Worm (Caenorhabditis elegans): Measurements from ENCODE around the gene aat-7.

Gene aat-7

ce11 chrII:1343748-1344147 lies 42.9 kb upstream of the aat-7 start:
- TF ChIP-seq aha-1 (tag) = peak; percentile 55
- TF ChIP-seq gei-8 (GFP tag; optimal IDR thresholded peaks at IDR 0.05) = no peak

- TF ChIP-seq unc-62 (GFP tag; optimal IDR thresholded peaks at IDR 0.05 in 1 of 2) (peak in 1 of 2 experiments; percentile 79), unc-62 (tag; optimal IDR thresholded peaks at IDR 0.05) (no peak), aha-1 (tag) (peak; percentile 12), zfp-3 (GFP tag; conservative IDR thresholded peaks at IDR 0.05) (no peak), hlh-30 (tag; optimal IDR thresholded peaks at IDR 0.05; ENCODE audit: insufficient read depth) (peak; percentile 31), hif-1 (tag; optimal IDR thresholded peaks at IDR 0.05) (no peak), zfp-2 (tag; optimal IDR thresholded peaks at IDR 0.05) (peak; percentile 21), nhr-76 (tag; optimal IDR thresholded peaks at IDR 0.05) (no peak), dpl-1 (GFP tag; optimal IDR thresholded peaks at IDR 0.05) (peak; percentile 10), vab-7 (GFP tag; IDR thresholded peaks at IDR 0.05) (peak; percentile 34; the same call in 1 of the 2 replicates), ceh-20 (GFP tag; IDR thresholded peaks at IDR 0.05) (peak; percentile 75), madf-9 (GFP tag; conservative IDR thresholded peaks at IDR 0.05) (no peak), lsy-2 (tag; optimal IDR thresholded peaks at IDR 0.05) (peak in 1 of 2 experiments; percentile 38)
Measured at ce11 chrII:1344524-1345119, 42.0 kb upstream of the aat-7 start.

ce11 chrII:1355480-1355879 lies 31.2 kb upstream of the aat-7 start, which contains the start of gene C13A10.1:
TSS of gene C13A10.1 (minus strand) at chrII:1355649.
- TF ChIP-seq dmd-6 (GFP tag; IDR thresholded peaks at IDR 0.05) (peak; percentile 19; the same call in 1 of the 2 replicates), pqm-1 (tag; optimal IDR thresholded peaks at IDR 0.05) (peak; percentile 67), nhr-28 (tag; optimal IDR thresholded peaks at IDR 0.05) (peak; percentile 40), saeg-2 (GFP tag; IDR thresholded peaks at IDR 0.05) (no peak)

- no peak for TF ChIP-seq mxl-3 (GFP tag; optimal IDR thresholded peaks at IDR 0.05)
- TF ChIP-seq T26A8.4 (GFP tag; IDR thresholded peaks at IDR 0.05) = no peak
- no peak for TF ChIP-seq saeg-2 (GFP tag; IDR thresholded peaks at IDR 0.05)
- TF ChIP-seq F49E8.2 (tag; optimal IDR thresholded peaks at IDR 0.05; ENCODE audit: borderline replicate concordance) = no peak
- no peak for TF ChIP-seq dmd-8 (GFP tag; IDR thresholded peaks at IDR 0.05)
- no peak for TF ChIP-seq skn-1 (tag; optimal IDR thresholded peaks at IDR 0.05)
- no peak for TF ChIP-seq ceh-82 (tag; optimal IDR thresholded peaks at IDR 0.05)
- TF ChIP-seq daf-19 (GFP tag; conservative IDR thresholded peaks at IDR 0.05) = no peak
- no peak for TF ChIP-seq hlh-11 (tag; optimal IDR thresholded peaks at IDR 0.05)
- TF ChIP-seq ceh-62 (tag; optimal IDR thresholded peaks at IDR 0.05) = no peak
Measured at ce11 chrII:1357262-1357661, 29.4 kb upstream of the aat-7 start.

ce11 chrII:1357905-1358304 lies 28.8 kb upstream of the aat-7 start, which contains the start of gene C13A10.2:
TSS of gene C13A10.2 (minus strand) at chrII:1358005.
- peak; percentile 12 for TF ChIP-seq aha-1 (tag)
- no peak for TF ChIP-seq F49E8.2 (tag; optimal IDR thresholded peaks at IDR 0.05; ENCODE audit: borderline replicate concordance)
- peak; percentile 70 for TF ChIP-seq lin-13 (GFP tag; optimal IDR thresholded peaks at IDR 0.05)
- no peak for TF ChIP-seq cey-2 (tag; optimal IDR thresholded peaks at IDR 0.05; ENCODE audit: borderline replicate concordance, insufficient read depth)

- TF ChIP-seq skn-1 (tag; optimal IDR thresholded peaks at IDR 0.05) (no peak), lsy-2 (tag; optimal IDR thresholded peaks at IDR 0.05) (no peak), ztf-7 (tag; optimal IDR thresholded peaks at IDR 0.05) (no peak), nhr-111 (GFP tag; optimal IDR thresholded peaks at IDR 0.05) (no peak), hmg-1.1 (GFP tag; IDR thresholded peaks at IDR 0.05) (0 out of 2 replicates have a peak, but pooled peaks have one; percentile 33), madf-5 (GFP tag; IDR thresholded peaks at IDR 0.05) (no peak), zag-1 (tag; optimal IDR thresholded peaks at IDR 0.05) (no peak), nhr-237 (tag; optimal IDR thresholded peaks at IDR 0.05) (no peak), F49E8.2 (tag; optimal IDR thresholded peaks at IDR 0.05; ENCODE audit: borderline replicate concordance) (no peak), ceh-32 (tag; optimal IDR thresholded peaks at IDR 0.05; ENCODE audit: poor library complexity) (no peak), unc-62 (GFP tag; optimal IDR thresholded peaks at IDR 0.05 in 1 of 2) (peak in 1 of 2 experiments; percentile 85), unc-62 (tag; optimal IDR thresholded peaks at IDR 0.05) (no peak), cey-2 (tag; optimal IDR thresholded peaks at IDR 0.05; ENCODE audit: borderline replicate concordance, insufficient read depth) (no peak), lim-7 (GFP tag; IDR thresholded peaks at IDR 0.05) (no peak), arid-1 (GFP tag; conservative IDR thresholded peaks at IDR 0.05) (no peak), aha-1 (tag) (peak; percentile 18), Y5F2A.4 (GFP tag; optimal IDR thresholded peaks at IDR 0.05) (no peak), saeg-2 (GFP tag; IDR thresholded peaks at IDR 0.05) (no peak), ceh-62 (tag; optimal IDR thresholded peaks at IDR 0.05) (no peak), php-3 (GFP tag; IDR thresholded peaks at IDR 0.05) (no peak)
Measured at ce11 chrII:1360257-1360656, 26.4 kb upstream of the aat-7 start.
